Worm (Caenorhabditis elegans): ENCODE results near the gene Y41E3.18.

ce11 chrIV:15016984-15017383 is 48.6 kb downstream of the Y41E3.18 start:
- TF ChIP-seq med-1 (GFP tag; optimal IDR thresholded peaks at IDR 0.05; ENCODE audit: insufficient read depth) (no peak), T22C8.4 (GFP tag; IDR thresholded peaks at IDR 0.05) (no peak), ztf-29 (GFP tag; IDR thresholded peaks at IDR 0.05) (no peak), tab-1 (GFP tag; IDR thresholded peaks at IDR 0.05) (no peak), ref-1 (GFP tag; conservative IDR thresholded peaks at IDR 0.05) (no peak), flt-1 (GFP tag; IDR thresholded peaks at IDR 0.05) (no peak), klf-2 (GFP tag; conservative IDR thresholded peaks at IDR 0.05) (no peak), cog-1 (tag; optimal IDR thresholded peaks at IDR 0.05) (no peak)
